Fruit fly (Drosophila melanogaster) whole organism, embryonic: ENCODE measurements around the gene hob.

Source experiments
- Antp ChIP-seq: fragments of 200-800 bp; sonication (Bioruptor generic); optimal IDR thresholded peaks from 3 replicates; lab custom pipeline; 2016; ENCODE audit warnings: missing biosample characterization, missing genetic modification characterization
- Awh ChIP-seq: fragments of 200-800 bp; sonication (Bioruptor generic); IDR thresholded peaks from 2 replicates; pipeline ENCODE4, ENCODE4 v1.3.6; 2022; ENCODE audit warnings: missing biosample characterization, missing genetic modification characterization
- CG11723 ChIP-seq: fragments of 200-800 bp; sonication (Bioruptor generic); optimal IDR thresholded peaks from 2 replicates; lab custom pipeline; 2017; ENCODE audit warnings: missing biosample characterization, mild to moderate bottlenecking, missing genetic modification characterization
- CG12219 ChIP-seq: fragments of 200-800 bp; sonication (Bioruptor generic); optimal IDR thresholded peaks from 3 replicates; lab custom pipeline; 2018; ENCODE audit warnings: missing biosample characterization, mild to moderate bottlenecking, missing genetic modification characterization
- CG12659 ChIP-seq: fragments of 200-800 bp; sonication (Bioruptor generic); optimal IDR thresholded peaks from 3 replicates; lab custom pipeline; 2017; ENCODE audit warnings: mild to moderate bottlenecking, missing biosample characterization, missing genetic modification reagents, missing genetic modification characterization
- CG14441 ChIP-seq: fragments of 200-800 bp; sonication (Bioruptor generic); IDR thresholded peaks from 2 replicates; pipeline ENCODE4 v1.3.6; 2022; ENCODE audit warnings: missing biosample characterization, missing genetic modification characterization
- CG15514 ChIP-seq: fragments of 200-800 bp; sonication (Bioruptor generic); optimal IDR thresholded peaks from 3 replicates; lab custom pipeline; 2017; ENCODE audit warnings: missing biosample characterization, missing genetic modification characterization, mild to moderate bottlenecking, moderate library complexity, missing genetic modification reagents
- CG18476 ChIP-seq: fragments of 200-800 bp; sonication (Bioruptor generic); optimal IDR thresholded peaks from 2 replicates; lab custom pipeline; 2016; ENCODE audit warnings: missing biosample characterization, mild to moderate bottlenecking, missing genetic modification characterization
- CG18764 ChIP-seq: fragments of 200-800 bp; sonication (Bioruptor generic); optimal IDR thresholded peaks from 3 replicates; lab custom pipeline; 2016; ENCODE audit warnings: missing biosample characterization, missing genetic modification characterization
- CG2678 ChIP-seq: fragments of 200-800 bp; sonication (Bioruptor generic); optimal IDR thresholded peaks from 3 replicates; lab custom pipeline; 2019; ENCODE audit warnings: missing biosample characterization, mild to moderate bottlenecking, missing genetic modification characterization, moderate library complexity
- CG2889 ChIP-seq: fragments of 200-800 bp; sonication (Bioruptor generic); IDR thresholded peaks from 3 replicates; pipeline ENCODE4 v1.3.6; 2022; ENCODE audit warnings: missing biosample characterization, missing genetic modification characterization
- CG34376 ChIP-seq: fragments of 200-800 bp; sonication (Bioruptor generic); optimal IDR thresholded peaks from 2 replicates; lab custom pipeline; 2018; ENCODE audit warnings: missing biosample characterization, mild to moderate bottlenecking, missing genetic modification characterization
- CG3995 ChIP-seq: fragments of 200-800 bp; sonication (Bioruptor generic); optimal IDR thresholded peaks from 3 replicates; lab custom pipeline; 2016; ENCODE audit warnings: missing biosample characterization, missing genetic modification characterization
- CG43689 ChIP-seq: fragments of 200-800 bp; sonication (Bioruptor generic); IDR thresholded peaks from 2 replicates; pipeline ENCODE4 v1.3.6; 2022; ENCODE audit warnings: missing biosample characterization, missing genetic modification characterization
- CG4404 ChIP-seq: fragments of 200-800 bp; sonication (Bioruptor generic); IDR thresholded peaks from 2 replicates; pipeline ENCODE4 v1.3.6; 2022; ENCODE audit warnings: missing biosample characterization, missing genetic modification characterization
- CG4707 ChIP-seq: fragments of 200-800 bp; sonication (Bioruptor generic); optimal IDR thresholded peaks from 2 replicates; lab custom pipeline; 2018; ENCODE audit warnings: missing biosample characterization, mild to moderate bottlenecking, missing genetic modification characterization, moderate library complexity
- CG6854 ChIP-seq: fragments of 200-800 bp; sonication (Bioruptor generic); optimal IDR thresholded peaks from 3 replicates; lab custom pipeline; 2017; ENCODE audit warnings: missing biosample characterization, mild to moderate bottlenecking, missing genetic modification characterization
- CG8944 ChIP-seq: fragments of 200-800 bp; sonication (Bioruptor generic); optimal IDR thresholded peaks from 3 replicates; lab custom pipeline; 2016; ENCODE audit warnings: missing biosample characterization, missing genetic modification characterization
- CG9609 ChIP-seq: fragments of 200-800 bp; sonication (Bioruptor generic); optimal IDR thresholded peaks from 3 replicates; lab custom pipeline; 2016; ENCODE audit warnings: missing biosample characterization, missing genetic modification characterization
- Chrac-16 ChIP-seq: fragments of 200-800 bp; sonication (Bioruptor generic); optimal IDR thresholded peaks from 3 replicates; lab custom pipeline; 2016; ENCODE audit warnings: missing biosample characterization, missing genetic modification characterization
- Dp ChIP-seq: fragments of 200-800 bp; sonication (Bioruptor generic); optimal IDR thresholded peaks from 2 replicates; lab custom pipeline; 2018; ENCODE audit warnings: missing biosample characterization, mild to moderate bottlenecking, missing genetic modification characterization, moderate library complexity
- HLHmδ ChIP-seq: fragments of 200-800 bp; sonication (Bioruptor generic); optimal IDR thresholded peaks from 2 replicates; lab custom pipeline; 2018; ENCODE audit warnings: missing biosample characterization, mild to moderate bottlenecking, missing genetic modification characterization, moderate library complexity
- Hey ChIP-seq: fragments of 200-800 bp; sonication (Bioruptor generic); optimal IDR thresholded peaks from 3 replicates; lab custom pipeline; 2018; ENCODE audit warnings: missing biosample characterization, mild to moderate bottlenecking, missing genetic modification characterization
- Lhr ChIP-seq: fragments of 200-800 bp; sonication (Bioruptor generic); optimal IDR thresholded peaks from 3 replicates; lab custom pipeline; 2017; ENCODE audit warnings: mild to moderate bottlenecking, missing biosample characterization, missing genetic modification reagents, missing genetic modification characterization
- Med ChIP-seq: fragments of 200-800 bp; sonication (Bioruptor generic); peaks from one replicate; lab custom pipeline; 2016; ENCODE audit warnings: missing biosample characterization, missing genetic modification characterization, mild to moderate bottlenecking, inconsistent platforms, moderate library complexity
- NC2α ChIP-seq: fragments of 200-800 bp; sonication (Bioruptor generic); optimal IDR thresholded peaks from 2 replicates; lab custom pipeline; 2016; ENCODE audit warnings: missing biosample characterization, missing genetic modification characterization
- NfI ChIP-seq: fragments of 200-800 bp; sonication (Bioruptor generic); optimal IDR thresholded peaks from 3 replicates; lab custom pipeline; 2018; ENCODE audit warnings: missing biosample characterization, mild to moderate bottlenecking, missing genetic modification characterization, moderate library complexity
- Oli ChIP-seq: fragments of 200-800 bp; sonication (Bioruptor generic); optimal IDR thresholded peaks from 2 replicates; lab custom pipeline; 2018; ENCODE audit warnings: missing biosample characterization, mild to moderate bottlenecking, missing genetic modification characterization, moderate library complexity
- Pdp1 ChIP-seq, 2 experiments: fragments of 200-800 bp; sonication (Bioruptor generic); optimal IDR thresholded peaks; 3 replicates each; lab custom pipeline; 2016; ENCODE audit warnings: missing biosample characterization in 2 of 2, missing genetic modification characterization in 2 of 2, mild to moderate bottlenecking in 1 of 2, moderate library complexity in 1 of 2
- Ptx1 ChIP-seq: fragments of 200-800 bp; sonication (Bioruptor generic); IDR thresholded peaks from 2 replicates; pipeline ENCODE4 v1.3.6; 2022; ENCODE audit warnings: missing biosample characterization, missing genetic modification characterization
- Rx ChIP-seq: fragments of 200-800 bp; sonication (Bioruptor generic); IDR thresholded peaks from 2 replicates; pipeline ENCODE4 v1.3.6; 2022; ENCODE audit warnings: missing biosample characterization, missing genetic modification characterization
- Six4 ChIP-seq: fragments of 200-800 bp; sonication (Bioruptor generic); optimal IDR thresholded peaks from 2 replicates; lab custom pipeline; 2016; ENCODE audit warnings: missing biosample characterization, missing genetic modification characterization
- Spps ChIP-seq: fragments of 200-800 bp; sonication (Bioruptor generic); optimal IDR thresholded peaks from 2 replicates; lab custom pipeline; 2018; ENCODE audit warnings: missing biosample characterization, mild to moderate bottlenecking, missing genetic modification characterization
- TFAM ChIP-seq: fragments of 200-800 bp; sonication (Bioruptor generic); optimal IDR thresholded peaks from 2 replicates; lab custom pipeline; 2017; ENCODE audit warnings: missing biosample characterization, missing genetic modification characterization, inconsistent platforms
- Vsx1 ChIP-seq: fragments of 200-800 bp; sonication (Bioruptor generic); optimal IDR thresholded peaks from 2 replicates; lab custom pipeline; 2017; ENCODE audit warnings: missing biosample characterization, mild to moderate bottlenecking, missing genetic modification characterization, missing genetic modification reagents
- YL-1 ChIP-seq: fragments of 200-800 bp; sonication (Bioruptor generic); optimal IDR thresholded peaks from 3 replicates; lab custom pipeline; 2017; ENCODE audit warnings: missing biosample characterization, mild to moderate bottlenecking, missing genetic modification characterization
- aop ChIP-seq: fragments of 200-800 bp; sonication (Bioruptor generic); IDR thresholded peaks from 2 replicates; pipeline ENCODE4 v1.3.6; 2022; ENCODE audit warnings: missing biosample characterization, missing genetic modification characterization
- crp ChIP-seq, 2 experiments: fragments of 200-800 bp; sonication (Bioruptor generic); optimal IDR thresholded peaks; 2 replicates in 1 of 2; 3 replicates in 1 of 2; lab custom pipeline; 2017; ENCODE audit warnings: missing biosample characterization in 2 of 2, missing genetic modification characterization in 2 of 2, mild to moderate bottlenecking in 1 of 2, moderate library complexity in 1 of 2
- dysf ChIP-seq: fragments of 200-800 bp; sonication (Bioruptor generic); IDR thresholded peaks from 3 replicates; pipeline ENCODE4 v1.3.6; 2022; ENCODE audit warnings: missing biosample characterization, missing genetic modification characterization
- fd102C ChIP-seq: fragments of 200-800 bp; sonication (Bioruptor generic); optimal IDR thresholded peaks from 2 replicates; lab custom pipeline; 2018; ENCODE audit warnings: missing biosample characterization, mild to moderate bottlenecking, missing genetic modification characterization, moderate library complexity
- kni ChIP-seq: fragments of 200-800 bp; sonication (Bioruptor generic); optimal IDR thresholded peaks from 3 replicates; lab custom pipeline; 2017; ENCODE audit warnings: mild to moderate bottlenecking, missing biosample characterization, missing genetic modification reagents, missing genetic modification characterization
- maf-S ChIP-seq: fragments of 200-800 bp; sonication (Bioruptor generic); optimal IDR thresholded peaks from 2 replicates; lab custom pipeline; 2016; ENCODE audit warnings: missing biosample characterization, missing genetic modification characterization
- peb ChIP-seq: fragments of 200-800 bp; sonication (Bioruptor generic); IDR thresholded peaks from 2 replicates; pipeline ENCODE4 v1.3.6; 2022; ENCODE audit warnings: missing biosample characterization, missing genetic modification characterization
- repo ChIP-seq: fragments of 200-800 bp; sonication (Bioruptor generic); optimal IDR thresholded peaks from 2 replicates; lab custom pipeline; 2016; ENCODE audit warnings: missing biosample characterization, missing genetic modification characterization
- sens-2 ChIP-seq: fragments of 200-800 bp; sonication (Bioruptor generic); IDR thresholded peaks from 2 replicates; pipeline ENCODE4 v1.3.6; 2022; ENCODE audit warnings: missing biosample characterization, missing genetic modification characterization
- sr ChIP-seq: fragments of 200-800 bp; sonication (Bioruptor generic); IDR thresholded peaks from 3 replicates; pipeline ENCODE4 v1.3.6; 2022; ENCODE audit warnings: missing biosample characterization, missing genetic modification characterization
- tll ChIP-seq, 2 experiments: fragments of 200-800 bp in 1 of 2; fragments of >200 bp in 1 of 2; sonication (Bioruptor generic) in 1 of 2; optimal IDR thresholded peaks; 2 replicates each; lab custom pipeline; 2017 to 2019; ENCODE audit warnings: missing biosample characterization in 2 of 2, missing genetic modification characterization in 2 of 2, mild to moderate bottlenecking in 1 of 2, moderate library complexity in 1 of 2
- wek ChIP-seq: fragments of 200-800 bp; sonication (Bioruptor generic); optimal IDR thresholded peaks from 3 replicates; lab custom pipeline; 2018; ENCODE audit warnings: missing biosample characterization, mild to moderate bottlenecking, missing genetic modification characterization, moderate library complexity

hob gene

DNA sequence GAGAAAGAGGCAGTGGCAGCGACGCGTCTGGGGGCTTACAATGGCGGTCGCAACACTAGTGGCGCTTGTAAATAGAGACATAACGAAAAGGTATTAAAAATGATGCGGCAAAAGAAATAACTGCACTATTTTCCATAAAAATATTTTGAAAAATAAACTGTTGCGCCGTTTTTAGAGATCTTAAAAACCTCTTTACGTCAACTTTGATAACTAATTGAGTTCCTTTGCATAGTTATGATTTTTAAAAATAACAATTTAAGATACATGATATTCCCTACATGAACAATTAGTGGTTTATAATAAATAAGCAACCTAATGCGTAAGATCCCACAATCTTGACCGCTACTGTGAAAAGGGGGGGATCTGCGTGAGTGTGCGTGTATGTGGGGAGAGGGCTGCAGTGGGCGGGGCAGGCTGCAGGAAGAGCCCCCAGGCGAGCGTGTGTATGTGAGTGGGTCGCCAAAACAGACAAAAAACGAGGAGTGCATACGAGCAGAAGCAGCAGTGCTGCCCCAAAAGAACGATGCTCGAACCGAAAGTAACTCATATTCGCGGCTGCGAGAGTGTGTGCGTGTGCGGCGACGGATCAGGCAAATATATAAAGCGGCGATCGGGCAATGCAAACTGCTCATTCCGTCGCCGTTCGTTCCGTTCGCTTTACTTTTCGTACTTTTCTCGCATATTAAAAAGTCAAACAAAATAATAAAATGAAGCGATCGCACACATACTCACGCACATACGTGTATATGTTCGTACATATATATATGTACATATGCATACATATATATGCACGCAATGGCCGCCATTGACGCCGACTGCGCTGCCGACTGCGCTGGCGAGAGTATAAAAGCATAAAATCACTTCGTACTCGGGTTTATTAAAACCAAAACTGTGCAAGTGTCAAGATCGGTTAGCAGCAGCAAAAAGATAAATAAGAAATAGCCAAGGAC, 30.3 kb upstream of the hob start (continued):
- TF ChIP-seq CG8944 (peak; percentile 40), NC2α (GFP tag; lab: Kevin White, UChicago) (peak; percentile 2), CG2889 (no peak), Lhr (no peak), CG9609 (no peak), wek (GFP tag; lab: Kevin White, UChicago) (no peak), Hey (tag; lab: Kevin White, UChicago) (no peak), CG11723 (GFP tag; lab: Kevin White, UChicago) (peak; percentile 27), Chrac-16 (GFP tag; lab: Kevin White, UChicago) (peak; percentile 19), kni (GFP tag; lab: Kevin White, UChicago) (no peak), sens-2 (GFP tag; lab: Robert Waterston, UW) (no peak), HLHmδ (GFP tag; lab: Kevin White, UChicago) (no peak), Ptx1 (GFP tag; lab: Robert Waterston, UW) (no peak), Spps (tag; lab: Kevin White, UChicago) (no peak), CG3995 (no peak), CG4707 (GFP tag; lab: Kevin White, UChicago) (no peak), Six4 (GFP tag; lab: Kevin White, UChicago) (peak; percentile 13), sr (no peak), YL-1 (GFP tag; lab: Kevin White, UChicago) (no peak), crp (GFP tag; optimal IDR thresholded peaks at IDR 0.05; lab: Kevin White, UChicago) (no peak), Awh (GFP tag; lab: Robert Waterston, UW) (no peak), Oli (tag; lab: Kevin White, UChicago) (peak; percentile 58), CG6854 (no peak), CG2678 (tag; lab: Kevin White, UChicago) (peak; percentile 50), TFAM (no peak), CG15514 (GFP tag; lab: Kevin White, UChicago) (no peak), NfI (GFP tag; lab: Kevin White, UChicago) (peak; percentile 48), tll (GFP tag; optimal IDR thresholded peaks at IDR 0.05; lab: Kevin White, UChicago) (no peak), CG18476 (peak; percentile 9), Dp (GFP tag; lab: Kevin White, UChicago) (no peak), CG14441 (GFP tag; lab: Robert Waterston, UW) (no peak), CG12219 (GFP tag; lab: Kevin White, UChicago) (peak; percentile 38), CG34376 (GFP tag; lab: Kevin White, UChicago) (no peak), CG12659 (GFP tag; lab: Kevin White, UChicago) (peak; percentile 54), maf-S (no peak), aop (GFP tag; lab: Robert Waterston, UW) (no peak), CG18764 (GFP tag; lab: Kevin White, UChicago) (no peak), Antp (GFP tag; lab: Kevin White, UChicago) (no peak), Rx (GFP tag; lab: Robert Waterston, UW) (no peak), Med (GFP tag; lab: Kevin White, UChicago) (peak; percentile 84), CG43689 (GFP tag; lab: Robert Waterston, UW) (no peak), Pdp1 (GFP tag; optimal IDR thresholded peaks at IDR 0.05; lab: Kevin White, UChicago) (peak in 1 of 2 experiments; percentile 19), dysf (GFP tag; lab: Robert Waterston, UW) (peak; percentile 46; the same call in 1 of the 3 replicates), fd102C (no peak), peb (GFP tag; lab: Robert Waterston, UW) (no peak), repo (GFP tag; lab: Kevin White, UChicago) (no peak), Vsx1 (GFP tag; lab: Kevin White, UChicago) (peak; percentile 7), CG4404 (GFP tag; lab: Robert Waterston, UW) (no peak)
